Worm (Caenorhabditis elegans) whole organism, L4 larva: ENCODE measurements around the gene K07F5.7.

Source experiments
- ama-1 ChIP-seq: fragments of 150-350 bp; optimal IDR thresholded peaks from 2 replicates; lab custom pipeline; 2014; ENCODE audit warnings: inconsistent platforms, mixed read lengths
- lsy-2 ChIP-seq, 2 experiments: fragments of 150-350 bp in 1 of 2; sonication (generic microtip) in 1 of 2; optimal IDR thresholded peaks; 2 replicates each; lab custom pipeline; 2014 to 2017; ENCODE audit warnings: missing biosample characterization in 2 of 2, missing genetic modification characterization in 2 of 2
- mdl-1 ChIP-seq, 2 experiments: fragments of 150-350 bp in 1 of 2; sonication (generic microtip) in 1 of 2; optimal IDR thresholded peaks; 2 replicates each; lab custom pipeline; 2014 to 2017; ENCODE audit warnings: missing biosample characterization in 2 of 2, missing genetic modification characterization in 2 of 2
- nhr-76 ChIP-seq: fragments of 150-350 bp; optimal IDR thresholded peaks from 2 replicates; lab custom pipeline; 2014; ENCODE audit warnings: missing biosample characterization, missing genetic modification characterization
- unc-62 ChIP-seq, 3 experiments: fragments of 150-350 bp in 1 of 3; sonication (generic microtip); optimal IDR thresholded peaks in 2 of 3; peaks in 1 of 3; 1 replicate in 1 of 3; 2 replicates in 2 of 3; lab custom pipeline; 2014 to 2017; ENCODE audit warnings: missing biosample characterization in 3 of 3, missing genetic modification characterization in 3 of 3, missing genetic modification reagents in 3 of 3, missing genotype in 1 of 3
- zag-1 ChIP-seq: fragments of 150-350 bp; optimal IDR thresholded peaks from 2 replicates; lab custom pipeline; 2014; ENCODE audit warnings: missing biosample characterization, missing genetic modification characterization

DNA sequence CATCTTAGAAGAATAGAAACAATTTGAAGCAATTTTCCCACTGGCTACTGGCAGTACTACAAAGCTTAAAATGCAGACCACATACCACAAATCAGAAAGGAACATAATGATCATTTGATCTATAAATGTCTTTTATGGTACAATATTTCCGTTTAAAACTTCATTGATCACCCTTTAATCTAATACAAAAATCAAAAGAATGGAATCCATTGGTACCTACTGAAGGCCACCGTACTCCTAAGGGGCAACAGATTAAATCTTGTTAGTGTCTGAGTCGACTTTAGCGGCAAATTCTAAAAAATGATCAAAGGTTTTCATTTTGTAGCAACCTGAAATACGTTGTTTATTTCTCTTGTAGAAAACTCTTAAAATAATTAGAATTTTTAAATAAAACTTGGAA lies 24.2 kb upstream of the K07F5.7 start:
- TF ChIP-seq mdl-1 (tag; optimal IDR thresholded peaks at IDR 0.05; lab: Kevin White, UChicago) (no peak), nhr-76 (tag; lab: Kevin White, UChicago) (no peak), lsy-2 (tag; optimal IDR thresholded peaks at IDR 0.05; lab: Kevin White, UChicago) (no peak), zag-1 (no peak), ama-1 (no peak), unc-62 (GFP tag; optimal IDR thresholded peaks at IDR 0.05 in 1 of 2; lab: Kevin White, UChicago) (no peak), unc-62 (tag; optimal IDR thresholded peaks at IDR 0.05; lab: Kevin White, UChicago) (no peak)
